Worm (Caenorhabditis elegans) whole organism, mixed stage, embryonic: ENCODE measurements around the gene srh-25.

Experiments
- bed-3 ChIP-seq: fragments of 200-800 bp; sonication (Bioruptor generic); optimal IDR thresholded peaks from 3 replicates; lab custom pipeline; 2018; ENCODE audit warnings: mild to moderate bottlenecking, missing genetic modification characterization, moderate library complexity, missing compliant biosample characterization
- blmp-1 ChIP-seq: fragments of 150-350 bp; optimal IDR thresholded peaks from 2 replicates; lab custom pipeline; 2014; ENCODE audit warnings: missing biosample characterization, missing genetic modification characterization
- ceh-39 ChIP-seq: fragments of 150-350 bp; optimal IDR thresholded peaks from 2 replicates; lab custom pipeline; 2014; ENCODE audit warnings: missing biosample characterization, missing genetic modification characterization
- ceh-43 ChIP-seq: fragments of 200-800 bp; sonication (Bioruptor generic); optimal IDR thresholded peaks from 2 replicates; lab custom pipeline; 2018; ENCODE audit warnings: mild to moderate bottlenecking, missing genetic modification characterization, moderate library complexity, missing compliant biosample characterization
- ceh-83 ChIP-seq: fragments of 200-800 bp; sonication (Bioruptor generic); optimal IDR thresholded peaks from 2 replicates; lab custom pipeline; 2018; ENCODE audit warnings: mild to moderate bottlenecking, missing genetic modification characterization, missing compliant biosample characterization
- ces-1 ChIP-seq: fragments of 150-350 bp; optimal IDR thresholded peaks from 2 replicates; lab custom pipeline; 2014; ENCODE audit warnings: missing biosample characterization, missing genetic modification reagents, missing genetic modification characterization
- cnd-1 ChIP-seq: fragments of 200-800 bp; sonication (Bioruptor generic); optimal IDR thresholded peaks from 2 replicates; lab custom pipeline; 2018; ENCODE audit warnings: mild to moderate bottlenecking, missing genetic modification characterization, missing compliant biosample characterization
- drap-1 ChIP-seq: fragments of 200-800 bp; sonication (Bioruptor generic); optimal IDR thresholded peaks from 3 replicates; lab custom pipeline; 2018; ENCODE audit warnings: mild to moderate bottlenecking, missing genetic modification characterization, missing compliant biosample characterization
- elt-1 ChIP-seq: sonication (generic microtip); optimal IDR thresholded peaks from 2 replicates; lab custom pipeline; 2017; ENCODE audit warnings: missing genetic modification characterization, mild to moderate bottlenecking, missing compliant biosample characterization, antibody characterized with exemption, moderate library complexity, borderline replicate concordance; ENCODE audit not compliant: insufficient read depth
- elt-3 ChIP-seq: fragments of 150-350 bp; optimal IDR thresholded peaks from 2 replicates; lab custom pipeline; 2014; ENCODE audit warnings: missing biosample characterization, missing genetic modification characterization
- flh-1 ChIP-seq: fragments of 200-800 bp; sonication (Bioruptor generic); optimal IDR thresholded peaks from 2 replicates; lab custom pipeline; 2018; ENCODE audit warnings: mild to moderate bottlenecking, missing genetic modification characterization, moderate library complexity, missing compliant biosample characterization
- ham-2 ChIP-seq: fragments of 200-800 bp; sonication (Bioruptor generic); optimal IDR thresholded peaks from 2 replicates; lab custom pipeline; 2018; ENCODE audit warnings: mild to moderate bottlenecking, missing genetic modification characterization, missing compliant biosample characterization
- hlh-1 ChIP-seq: fragments of 150-350 bp; optimal IDR thresholded peaks from 2 replicates; lab custom pipeline; 2014; ENCODE audit warnings: missing biosample characterization, missing genetic modification reagents, missing genetic modification characterization
- lin-13 ChIP-seq: fragments of 150-350 bp; optimal IDR thresholded peaks from 2 replicates; lab custom pipeline; 2014; ENCODE audit warnings: missing biosample characterization, missing genetic modification characterization
- lin-32 ChIP-seq: fragments of 200-800 bp; sonication (Bioruptor generic); optimal IDR thresholded peaks from 2 replicates; lab custom pipeline; 2018; ENCODE audit warnings: mild to moderate bottlenecking, missing genetic modification characterization, missing compliant biosample characterization
- lsy-2 ChIP-seq: fragments of 150-350 bp; optimal IDR thresholded peaks from 2 replicates; lab custom pipeline; 2014; ENCODE audit warnings: missing biosample characterization, missing genetic modification characterization
- mab-5 ChIP-seq: fragments of 150-350 bp; optimal IDR thresholded peaks from 2 replicates; lab custom pipeline; 2014; ENCODE audit warnings: missing biosample characterization, missing genetic modification characterization
- mep-1 ChIP-seq: fragments of 150-350 bp; optimal IDR thresholded peaks from 2 replicates; lab custom pipeline; 2017; ENCODE audit warnings: missing biosample characterization, missing genetic modification reagents, missing genetic modification characterization, inconsistent platforms
- mls-2 ChIP-seq: sonication (generic microtip); optimal IDR thresholded peaks from 2 replicates; lab custom pipeline; 2016; ENCODE audit warnings: mild to moderate bottlenecking, missing genetic modification characterization, moderate library complexity, missing compliant biosample characterization
- nhr-12 ChIP-seq: fragments of 150-350 bp; optimal IDR thresholded peaks from 2 replicates; lab custom pipeline; 2014; ENCODE audit warnings: missing biosample characterization, missing genetic modification characterization
- nhr-2 ChIP-seq: fragments of 150-350 bp; optimal IDR thresholded peaks from 2 replicates; lab custom pipeline; 2014; ENCODE audit warnings: missing biosample characterization, missing genetic modification characterization
- nhr-237 ChIP-seq: fragments of 150-350 bp; optimal IDR thresholded peaks from 2 replicates; lab custom pipeline; 2014; ENCODE audit warnings: missing biosample characterization, missing genetic modification characterization
- nhr-28 ChIP-seq: fragments of 150-350 bp; optimal IDR thresholded peaks from 2 replicates; lab custom pipeline; 2014; ENCODE audit warnings: missing biosample characterization, missing genetic modification characterization
- nhr-76 ChIP-seq: sonication (generic microtip); optimal IDR thresholded peaks from 2 replicates; lab custom pipeline; 2017; ENCODE audit warnings: missing biosample characterization, missing genetic modification characterization
- pha-4 ChIP-seq: fragments of 150-350 bp; optimal IDR thresholded peaks from 2 replicates; lab custom pipeline; 2018; ENCODE audit warnings: missing biosample characterization, missing genetic modification reagents, missing genetic modification characterization
- sem-2 ChIP-seq: fragments of 200-800 bp; sonication (Bioruptor generic); optimal IDR thresholded peaks from 2 replicates; lab custom pipeline; 2018; ENCODE audit warnings: mild to moderate bottlenecking, missing genetic modification characterization, missing compliant biosample characterization
- snpc-4 ChIP-seq: fragments of 150-350 bp; optimal IDR thresholded peaks from 2 replicates; lab custom pipeline; 2014; ENCODE audit warnings: missing biosample characterization, missing genetic modification characterization
- sptf-1 ChIP-seq: sonication (generic microtip); optimal IDR thresholded peaks from 2 replicates; lab custom pipeline; 2017; ENCODE audit warnings: mild to moderate bottlenecking, missing genetic modification characterization, moderate library complexity, missing compliant biosample characterization
- tbx-8 ChIP-seq: fragments of 200-800 bp; sonication (Bioruptor generic); optimal IDR thresholded peaks from 2 replicates; lab custom pipeline; 2018; ENCODE audit warnings: mild to moderate bottlenecking, missing genetic modification characterization, moderate library complexity, missing compliant biosample characterization
- unc-120 ChIP-seq: sonication (generic microtip); optimal IDR thresholded peaks from 2 replicates; lab custom pipeline; 2017; ENCODE audit warnings: missing genetic modification characterization, missing compliant biosample characterization; ENCODE audit not compliant: poor library complexity, severe bottlenecking
- unc-39 ChIP-seq: fragments of 150-350 bp; optimal IDR thresholded peaks from 2 replicates; lab custom pipeline; 2014; ENCODE audit warnings: missing biosample characterization, missing genetic modification characterization
- unc-62 ChIP-seq: fragments of 150-350 bp; optimal IDR thresholded peaks from 2 replicates; lab custom pipeline; 2014; ENCODE audit warnings: missing biosample characterization, missing genetic modification reagents, missing genetic modification characterization
- zip-8 ChIP-seq: fragments of 150-350 bp; optimal IDR thresholded peaks from 2 replicates; lab custom pipeline; 2014; ENCODE audit warnings: missing biosample characterization, missing genetic modification characterization

The srh-25 gene

DNA sequence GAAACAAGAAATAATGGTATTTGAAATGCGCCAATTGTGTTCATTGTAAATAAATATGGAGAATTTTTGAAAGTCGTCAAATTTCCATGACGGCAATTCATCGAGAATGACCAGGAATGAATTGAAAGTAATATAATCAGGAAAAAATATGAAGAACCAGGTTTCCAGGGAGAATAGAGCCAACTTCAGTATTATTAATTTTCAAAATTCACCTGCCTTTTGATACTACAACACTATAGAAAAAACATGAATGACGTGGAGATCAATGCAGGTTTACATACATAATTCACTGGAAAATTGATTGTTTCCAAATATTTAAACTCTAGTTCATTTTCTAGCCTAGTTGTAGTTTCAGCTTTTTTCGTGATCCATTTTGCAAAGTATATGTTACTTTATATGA, at the start of gene srh-25:
Gene srh-25 (minus strand): TSS at position 101 of the 400 bp plus-strand sequence.
- TF ChIP-seq ham-2 (GFP tag; lab: Kevin White, UChicago), result no peak
- no peak for TF ChIP-seq mep-1
- no peak for TF ChIP-seq flh-1
- no peak for TF ChIP-seq unc-120 (tag; lab: Kevin White, UChicago)

DNA sequence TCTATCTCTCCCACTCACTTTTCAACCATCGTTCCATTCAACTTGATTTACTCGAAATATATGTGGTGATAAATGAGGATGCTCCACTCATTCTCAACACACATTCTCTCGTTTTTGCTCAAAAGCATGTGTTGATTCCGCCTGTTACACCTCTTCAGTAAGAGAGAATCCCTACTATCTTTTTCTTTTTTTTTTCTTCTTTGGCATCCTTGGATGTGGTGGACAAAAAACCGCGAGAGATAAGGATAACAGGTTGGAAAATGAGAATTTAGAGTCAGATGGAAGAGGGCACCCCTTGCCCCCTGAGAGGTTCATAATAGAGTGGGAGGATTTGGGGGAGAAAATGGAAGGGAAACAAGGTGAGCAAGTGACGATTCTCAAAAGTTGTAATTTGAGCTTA, 45.4 kb upstream of the srh-25 start:
- TF ChIP-seq snpc-4 (tag; lab: Kevin White, UChicago) (no peak), unc-120 (tag; lab: Kevin White, UChicago) (peak; percentile 27), hlh-1 (peak; percentile 54)

DNA sequence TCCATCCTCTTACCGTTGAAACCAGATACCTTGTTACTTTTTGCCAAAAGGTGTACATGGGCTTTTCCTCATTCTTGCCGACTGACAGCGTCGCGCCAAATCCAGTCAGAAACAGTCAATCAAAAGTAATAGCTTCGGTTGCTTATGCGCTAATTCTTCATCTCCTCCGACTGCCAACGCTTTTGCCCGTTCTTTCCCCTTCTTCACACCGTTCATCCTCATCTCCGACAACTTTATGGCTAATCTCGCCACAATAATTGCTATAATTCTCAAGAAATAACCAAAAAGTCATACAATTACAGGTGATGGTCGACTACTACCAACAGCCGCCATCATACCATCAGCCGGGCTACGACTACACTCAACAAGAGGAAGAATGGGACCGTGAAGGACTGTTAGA, 44.5 kb upstream of the srh-25 start, which contains the start of gene atn-1:
Gene atn-1 (plus strand): TSS at position 301 of the 400 bp plus-strand sequence.
- TF ChIP-seq ceh-43 (GFP tag; lab: Kevin White, UChicago) (no peak), ham-2 (GFP tag; lab: Kevin White, UChicago) (peak; percentile 9)
- TF ChIP-seq, all 35 proteins: peak for 1

DNA sequence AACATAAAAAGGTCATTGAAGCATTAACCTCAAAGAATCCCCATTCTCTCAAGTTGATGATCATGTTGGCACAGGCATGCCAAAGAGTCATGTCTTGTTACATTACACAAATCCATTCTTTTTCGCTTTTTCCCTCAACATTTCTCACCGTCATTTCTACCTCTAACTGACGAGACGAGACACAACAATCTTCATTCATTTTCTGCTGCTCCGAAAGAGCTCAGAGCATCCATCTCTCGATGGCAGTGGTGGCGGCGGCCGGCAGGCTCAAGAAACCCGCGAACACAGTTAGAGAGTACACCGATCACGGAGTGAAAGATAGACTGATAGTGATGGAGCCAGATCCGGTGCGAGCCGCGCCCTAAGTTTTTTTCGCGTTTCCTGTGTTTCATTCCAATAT, 43.5 kb upstream of the srh-25 start:
- TF ChIP-seq sptf-1 (tag; lab: Kevin White, UChicago) (no peak), pha-4 (tag; lab: Kevin White, UChicago) (no peak), unc-120 (tag; lab: Kevin White, UChicago) (peak; percentile 72), unc-62 (GFP tag; lab: Kevin White, UChicago) (peak; percentile 34), ham-2 (GFP tag; lab: Kevin White, UChicago) (no peak), cnd-1 (tag; lab: Kevin White, UChicago) (no peak), ceh-83 (GFP tag; lab: Kevin White, UChicago) (no peak), elt-3 (tag; lab: Kevin White, UChicago) (no peak), sem-2 (no peak), hlh-1 (peak; percentile 22)

DNA sequence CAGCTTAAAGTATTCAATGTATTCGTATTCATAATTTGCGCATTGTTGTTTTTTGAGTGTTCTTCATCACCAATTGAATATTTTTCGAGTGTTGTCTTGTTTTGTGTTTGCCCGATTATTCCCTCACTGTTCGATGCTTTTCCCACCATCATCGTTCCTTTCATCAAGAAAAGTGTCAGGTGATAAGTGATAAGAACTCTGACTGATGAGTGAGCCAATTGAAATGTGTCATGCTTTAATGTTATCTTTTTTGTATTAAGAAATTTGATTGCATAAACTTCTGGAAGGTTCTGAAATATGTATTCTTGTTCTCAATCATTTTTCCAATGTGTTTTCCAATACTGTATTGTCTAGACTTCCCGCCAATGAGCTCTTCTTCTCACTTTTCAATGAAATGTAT, 41.7 kb upstream of the srh-25 start:
- TF ChIP-seq elt-1 (tag; lab: Kevin White, UChicago), result no peak
- no peak for TF ChIP-seq pha-4 (tag; lab: Kevin White, UChicago)
- no peak for TF ChIP-seq ceh-43 (GFP tag; lab: Kevin White, UChicago)
- TF ChIP-seq nhr-237 (tag; lab: Kevin White, UChicago), result no peak
- TF ChIP-seq tbx-8 (GFP tag; lab: Kevin White, UChicago), result no peak
- no peak for TF ChIP-seq blmp-1

DNA sequence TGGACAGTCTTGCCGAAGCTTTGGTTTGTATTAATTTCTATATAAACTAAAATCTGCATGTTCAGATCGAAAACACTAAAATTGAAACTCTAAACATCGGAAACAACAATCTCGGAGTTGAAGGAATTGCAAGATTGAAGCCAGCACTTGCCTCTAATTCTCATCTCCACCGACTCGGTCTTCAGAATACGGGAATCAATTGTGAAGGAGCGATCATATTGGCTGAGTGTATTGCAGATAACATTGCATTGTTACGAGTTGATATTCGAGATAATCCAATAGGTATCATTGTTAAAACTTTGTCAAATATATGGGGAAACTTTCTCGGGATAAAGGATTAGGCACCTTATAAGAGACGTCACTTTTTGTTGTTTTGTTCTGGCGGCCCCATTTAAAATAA, 36.7 kb upstream of the srh-25 start:
- TF ChIP-seq ces-1 (GFP tag; lab: Kevin White, UChicago) (no peak), nhr-2 (tag; lab: Kevin White, UChicago) (no peak), sptf-1 (tag; lab: Kevin White, UChicago) (no peak), ceh-83 (GFP tag; lab: Kevin White, UChicago) (no peak), bed-3 (no peak), mab-5 (tag; lab: Kevin White, UChicago) (no peak), unc-39 (tag; lab: Kevin White, UChicago) (no peak), tbx-8 (GFP tag; lab: Kevin White, UChicago) (no peak), unc-62 (GFP tag; lab: Kevin White, UChicago) (no peak), nhr-12 (tag; lab: Kevin White, UChicago) (no peak), flh-1 (no peak), drap-1 (GFP tag; lab: Kevin White, UChicago) (no peak), ceh-43 (GFP tag; lab: Kevin White, UChicago) (no peak), ceh-39 (no peak), nhr-237 (tag; lab: Kevin White, UChicago) (no peak)

DNA sequence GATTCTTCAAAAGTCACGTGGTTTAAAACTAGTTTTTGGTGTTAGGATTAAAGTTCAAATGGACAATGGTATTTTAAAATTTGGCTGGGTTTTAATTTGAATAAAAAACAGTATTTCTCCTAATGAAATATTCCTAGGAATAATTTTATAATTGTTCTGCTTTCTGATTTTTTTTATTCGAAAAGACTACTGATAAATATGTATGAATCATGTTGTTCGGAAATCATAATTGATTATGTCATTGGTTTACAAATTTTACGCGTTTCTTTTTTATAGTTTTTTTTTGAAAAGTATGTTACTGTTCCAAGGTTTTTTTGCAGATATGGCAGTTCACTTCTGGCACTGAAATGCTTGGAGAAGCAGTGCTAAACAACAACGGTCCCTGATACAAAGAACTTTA, 34.7 kb upstream of the srh-25 start, which contains the start of gene F28C1.3:
Gene F28C1.3 (plus strand): TSS at position 301 of the 400 bp plus-strand sequence.
- TF ChIP-seq drap-1 (GFP tag; lab: Kevin White, UChicago), result no peak
- no peak for TF ChIP-seq nhr-76
- no peak for TF ChIP-seq lin-13
- no peak for TF ChIP-seq elt-1 (tag; lab: Kevin White, UChicago)
- no peak for TF ChIP-seq sem-2
- no peak for TF ChIP-seq nhr-2 (tag; lab: Kevin White, UChicago)
- TF ChIP-seq sptf-1 (tag; lab: Kevin White, UChicago), result no peak
- TF ChIP-seq mls-2 (tag; lab: Kevin White, UChicago), result no peak
- TF ChIP-seq zip-8 (tag; lab: Kevin White, UChicago), result no peak
- no peak for TF ChIP-seq ceh-39
- no peak for TF ChIP-seq lin-32 (GFP tag; lab: Kevin White, UChicago)
- TF ChIP-seq snpc-4 (tag; lab: Kevin White, UChicago), result no peak
- TF ChIP-seq ham-2 (GFP tag; lab: Kevin White, UChicago), result no peak
- TF ChIP-seq lsy-2 (tag; lab: Kevin White, UChicago), result no peak
- no peak for TF ChIP-seq ceh-83 (GFP tag; lab: Kevin White, UChicago)
- no peak for TF ChIP-seq mab-5 (tag; lab: Kevin White, UChicago)
- no peak for TF ChIP-seq ces-1 (GFP tag; lab: Kevin White, UChicago)
- TF ChIP-seq nhr-28 (tag; lab: Kevin White, UChicago), result no peak
